Worm (Caenorhabditis elegans) whole organism, L4 larva: ENCODE results near the gene Y62H9A.8.

Source experiments
- F26F4.8 ChIP-seq: fragments of 200-800 bp; sonication (Bioruptor generic); conservative IDR thresholded peaks from 2 replicates; pipeline ENCODE4 v1.3.6; 2022; ENCODE audit warnings: missing genetic modification characterization, missing compliant biosample characterization
- ceh-44 ChIP-seq: fragments of 200-800 bp; sonication (Bioruptor generic); IDR thresholded peaks from 2 replicates; pipeline ENCODE4 v1.3.6; 2022; ENCODE audit warnings: missing genetic modification reagents, missing genetic modification characterization, missing compliant biosample characterization
- ceh-82 ChIP-seq: sonication (generic microtip); optimal IDR thresholded peaks from 2 replicates; lab custom pipeline; 2017; ENCODE audit warnings: missing biosample characterization, missing genetic modification characterization
- fkh-10 ChIP-seq: fragments of 150-350 bp; optimal IDR thresholded peaks from 2 replicates; lab custom pipeline; 2014; ENCODE audit warnings: missing biosample characterization, missing genetic modification reagents, missing genetic modification characterization
- lin-15B ChIP-seq: fragments of 150-350 bp; sonication (generic microtip); optimal IDR thresholded peaks from 3 replicates; lab custom pipeline; 2014; ENCODE audit warnings: missing biosample characterization, missing genetic modification characterization
- lsy-2 ChIP-seq, 2 experiments: fragments of 150-350 bp in 1 of 2; sonication (generic microtip) in 1 of 2; optimal IDR thresholded peaks; 2 replicates each; lab custom pipeline; 2014 to 2017; ENCODE audit warnings: missing biosample characterization in 2 of 2, missing genetic modification characterization in 2 of 2
- mdl-1 ChIP-seq, 2 experiments: fragments of 150-350 bp in 1 of 2; sonication (generic microtip) in 1 of 2; optimal IDR thresholded peaks; 2 replicates each; lab custom pipeline; 2014 to 2017; ENCODE audit warnings: missing biosample characterization in 2 of 2, missing genetic modification characterization in 2 of 2
- mxl-3 ChIP-seq: fragments of 200-800 bp; sonication (Bioruptor generic); optimal IDR thresholded peaks from 2 replicates; lab custom pipeline; 2018; ENCODE audit warnings: mild to moderate bottlenecking, missing genetic modification characterization, missing compliant biosample characterization
- nhr-28 ChIP-seq: fragments of 150-350 bp; optimal IDR thresholded peaks from 2 replicates; lab custom pipeline; 2014; ENCODE audit warnings: missing biosample characterization, missing genetic modification characterization
- skn-1 ChIP-seq: fragments of 150-350 bp; optimal IDR thresholded peaks from 2 replicates; lab custom pipeline; 2014; ENCODE audit warnings: missing biosample characterization, missing genetic modification characterization
- unc-62 ChIP-seq, 3 experiments: fragments of 150-350 bp in 1 of 3; sonication (generic microtip); optimal IDR thresholded peaks in 2 of 3; peaks in 1 of 3; 1 replicate in 1 of 3; 2 replicates in 2 of 3; lab custom pipeline; 2014 to 2017; ENCODE audit warnings: missing biosample characterization in 3 of 3, missing genetic modification characterization in 3 of 3, missing genetic modification reagents in 3 of 3, missing genotype in 1 of 3
- ztf-11 ChIP-seq: fragments of 150-350 bp; optimal IDR thresholded peaks from 2 replicates; lab custom pipeline; 2014; ENCODE audit warnings: missing biosample characterization, missing genetic modification characterization

DNA sequence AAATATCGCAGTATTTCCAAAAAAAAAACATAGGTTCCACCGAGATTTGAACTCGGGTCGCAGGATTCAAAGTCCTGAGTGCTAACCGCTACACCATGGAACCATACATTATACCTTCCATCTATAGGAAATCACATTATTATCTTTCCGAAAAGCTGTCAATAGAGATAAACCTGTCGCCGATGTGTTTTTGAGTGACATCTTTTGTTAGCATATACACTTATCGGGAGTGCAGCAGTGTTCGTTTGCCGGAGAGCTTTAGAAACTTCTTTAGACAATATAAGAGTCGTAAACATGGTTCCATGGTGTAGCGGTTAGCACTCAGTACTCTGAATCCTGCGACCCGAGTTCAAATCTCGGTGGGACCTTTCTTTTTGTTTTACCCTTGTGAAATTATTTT lies 20.0 kb downstream of the Y62H9A.8 start:
- TF ChIP-seq skn-1 (tag; lab: Kevin White, UChicago) (no peak), mdl-1 (tag; optimal IDR thresholded peaks at IDR 0.05; lab: Kevin White, UChicago) (no peak), ceh-82 (tag; lab: Kevin White, UChicago) (no peak), nhr-28 (tag; lab: Kevin White, UChicago) (no peak), mxl-3 (peak; percentile 31), ztf-11 (tag; lab: Kevin White, UChicago) (no peak), lin-15B (no peak), unc-62 (GFP tag; optimal IDR thresholded peaks at IDR 0.05 in 1 of 2; lab: Kevin White, UChicago) (peak in 1 of 2 experiments; percentile 18), unc-62 (tag; optimal IDR thresholded peaks at IDR 0.05; lab: Kevin White, UChicago) (no peak), fkh-10 (no peak), ceh-44 (GFP tag; lab: Robert Waterston, UW) (0 out of 2 replicates have a peak, but pooled peaks have one; percentile 26), lsy-2 (tag; optimal IDR thresholded peaks at IDR 0.05; lab: Kevin White, UChicago) (no peak), F26F4.8 (GFP tag; lab: Robert Waterston, UW) (peak; percentile 38; the same call in 1 of the 2 replicates)
